Worm (Caenorhabditis elegans) whole organism, L1 larva: Measurements from ENCODE around the gene C30G7.5.

Experiments used
- C04F5.9 ChIP-seq: sonication (generic microtip); optimal IDR thresholded peaks from 2 replicates; lab custom pipeline; 2016; ENCODE audit warnings: missing genetic modification characterization, missing compliant biosample characterization
- F16B12.6 ChIP-seq: fragments of 150-350 bp; optimal IDR thresholded peaks from 2 replicates; lab custom pipeline; 2014; ENCODE audit warnings: missing biosample characterization, missing genetic modification characterization
- alr-1 ChIP-seq: fragments of 200-800 bp; sonication (Bioruptor generic); optimal IDR thresholded peaks from 2 replicates; lab custom pipeline; 2018; ENCODE audit warnings: borderline replicate concordance, mild to moderate bottlenecking, missing genetic modification characterization, missing compliant biosample characterization
- ceh-88 ChIP-seq: fragments of 200-800 bp; sonication (Bioruptor generic); IDR thresholded peaks from 2 replicates; pipeline ENCODE4 v1.3.6; 2022; ENCODE audit warnings: missing genetic modification characterization, missing compliant biosample characterization
- ces-1 ChIP-seq: fragments of 150-350 bp; optimal IDR thresholded peaks from 2 replicates; lab custom pipeline; 2014; ENCODE audit warnings: missing biosample characterization, missing genetic modification reagents, missing genetic modification characterization
- egl-13 ChIP-seq: sonication (generic microtip); optimal IDR thresholded peaks from 2 replicates; lab custom pipeline; 2016; ENCODE audit warnings: missing genotype, missing genetic modification reagents, missing genetic modification characterization, missing compliant biosample characterization
- egl-27 ChIP-seq, 2 experiments: fragments of 150-350 bp in 1 of 2; sonication (generic microtip); optimal IDR thresholded peaks; 3 replicates each; lab custom pipeline; 2017 to 2018; ENCODE audit warnings: missing biosample characterization in 2 of 2, missing genetic modification characterization in 2 of 2, missing genetic modification reagents in 2 of 2
- elt-3 ChIP-seq, 6 experiments: fragments of 150-350 bp in 1 of 6; sonication (generic microtip); optimal IDR thresholded peaks; 2 replicates each; lab custom pipeline; 2017 to 2018; ENCODE audit warnings: missing biosample characterization in 6 of 6, missing genetic modification characterization in 6 of 6, inconsistent platforms in 1 of 6
- fkh-4 ChIP-seq: sonication (generic microtip); optimal IDR thresholded peaks from 2 replicates; lab custom pipeline; 2016; ENCODE audit warnings: missing compliant biosample characterization, missing genetic modification characterization, borderline replicate concordance
- fkh-8 ChIP-seq: sonication (generic microtip); optimal IDR thresholded peaks from 2 replicates; lab custom pipeline; 2016; ENCODE audit warnings: mild to moderate bottlenecking, missing genetic modification characterization, missing compliant biosample characterization
- hlh-17 ChIP-seq: fragments of 200-800 bp; sonication (Bioruptor generic); optimal IDR thresholded peaks from 2 replicates; lab custom pipeline; 2018; ENCODE audit warnings: missing genetic modification characterization, mild to moderate bottlenecking, missing compliant biosample characterization, moderate library complexity, borderline replicate concordance
- hlh-4 ChIP-seq: sonication (generic microtip); optimal IDR thresholded peaks from 2 replicates; lab custom pipeline; 2016; ENCODE audit warnings: mild to moderate bottlenecking, missing genetic modification characterization, missing compliant biosample characterization
- irx-1 ChIP-seq: sonication (generic microtip); optimal IDR thresholded peaks from 2 replicates; lab custom pipeline; 2016; ENCODE audit warnings: missing genetic modification characterization, missing compliant biosample characterization
- isw-1 ChIP-seq: fragments of 200-800 bp; sonication (Bioruptor generic); IDR thresholded peaks from 2 replicates; pipeline ENCODE4 v1.3.6; 2022; ENCODE audit warnings: missing genetic modification characterization, missing compliant biosample characterization
- jun-1 ChIP-seq: fragments of 150-350 bp; optimal IDR thresholded peaks from 2 replicates; lab custom pipeline; 2014; ENCODE audit warnings: missing biosample characterization, missing genetic modification reagents, missing genetic modification characterization
- lin-39 ChIP-seq: fragments of 150-350 bp; optimal IDR thresholded peaks from 2 replicates; lab custom pipeline; 2014; ENCODE audit warnings: missing biosample characterization, missing genetic modification reagents, missing genetic modification characterization
- lir-3 ChIP-seq: sonication (generic microtip); optimal IDR thresholded peaks from 2 replicates; lab custom pipeline; 2016; ENCODE audit warnings: mild to moderate bottlenecking, missing genetic modification characterization, moderate library complexity, missing compliant biosample characterization; ENCODE audit not compliant: poor library complexity
- mab-9 ChIP-seq: fragments of 200-800 bp; sonication (Bioruptor generic); IDR thresholded peaks from 2 replicates; pipeline ENCODE4 v1.3.6; 2022; ENCODE audit warnings: missing genetic modification reagents, missing genetic modification characterization, missing compliant biosample characterization
- mep-1 ChIP-seq: fragments of 150-350 bp; optimal IDR thresholded peaks from 2 replicates; lab custom pipeline; 2014; ENCODE audit warnings: missing biosample characterization, missing genetic modification characterization
- nhr-12 ChIP-seq: sonication (generic microtip); optimal IDR thresholded peaks from 2 replicates; lab custom pipeline; 2017; ENCODE audit warnings: missing biosample characterization, missing genetic modification characterization
- nhr-19 ChIP-seq: fragments of 200-800 bp; sonication (Bioruptor generic); conservative IDR thresholded peaks from 2 replicates; pipeline ENCODE4 v1.3.6; 2022; ENCODE audit warnings: missing genetic modification characterization, missing compliant biosample characterization
- nhr-20 ChIP-seq: sonication (generic microtip); optimal IDR thresholded peaks from 2 replicates; lab custom pipeline; 2016; ENCODE audit warnings: mild to moderate bottlenecking, missing genetic modification characterization, missing compliant biosample characterization
- nhr-237 ChIP-seq: fragments of 150-350 bp; optimal IDR thresholded peaks from 2 replicates; lab custom pipeline; 2014; ENCODE audit warnings: missing biosample characterization, missing genetic modification characterization
- nhr-28 ChIP-seq: fragments of 150-350 bp; optimal IDR thresholded peaks from 2 replicates; lab custom pipeline; 2014; ENCODE audit warnings: missing biosample characterization, missing genetic modification characterization
- nhr-71 ChIP-seq: sonication (generic microtip); optimal IDR thresholded peaks from 2 replicates; lab custom pipeline; 2016; ENCODE audit warnings: mild to moderate bottlenecking, missing genetic modification characterization, moderate library complexity, missing compliant biosample characterization
- nhr-76 ChIP-seq: sonication (generic microtip); optimal IDR thresholded peaks from 2 replicates; lab custom pipeline; 2017; ENCODE audit warnings: missing biosample characterization, missing genetic modification characterization
- nhr-77 ChIP-seq: fragments of 150-350 bp; optimal IDR thresholded peaks from 2 replicates; lab custom pipeline; 2014; ENCODE audit warnings: missing biosample characterization, missing genetic modification characterization
- nhr-84 ChIP-seq: sonication (generic microtip); optimal IDR thresholded peaks from 2 replicates; lab custom pipeline; 2017; ENCODE audit warnings: missing biosample characterization, missing genetic modification characterization
- nhr-85 ChIP-seq: sonication (generic microtip); peaks from one replicate; lab custom pipeline; 2016; ENCODE audit warnings: missing genetic modification characterization, inconsistent platforms, missing compliant biosample characterization
- nhr-90 ChIP-seq: sonication (generic microtip); optimal IDR thresholded peaks from 2 replicates; lab custom pipeline; 2016; ENCODE audit warnings: mild to moderate bottlenecking, missing genetic modification characterization, missing compliant biosample characterization; ENCODE audit not compliant: poor library complexity
- pqm-1 ChIP-seq: sonication (generic microtip); optimal IDR thresholded peaks from 3 replicates; lab custom pipeline; 2017; ENCODE audit warnings: missing biosample characterization, missing genetic modification characterization
- rnt-1 ChIP-seq: sonication (generic microtip); optimal IDR thresholded peaks from 2 replicates; lab custom pipeline; 2016; ENCODE audit warnings: mild to moderate bottlenecking, missing genetic modification characterization, moderate library complexity, missing compliant biosample characterization
- skn-1 ChIP-seq: fragments of 150-350 bp; optimal IDR thresholded peaks from 2 replicates; lab custom pipeline; 2014; ENCODE audit warnings: missing biosample characterization, missing genetic modification characterization
- snpc-4 ChIP-seq: fragments of 150-350 bp; optimal IDR thresholded peaks from 2 replicates; lab custom pipeline; 2014; ENCODE audit warnings: missing biosample characterization, missing genetic modification characterization
- snu-23 ChIP-seq: sonication (generic microtip); optimal IDR thresholded peaks from 2 replicates; lab custom pipeline; 2016; ENCODE audit warnings: missing genetic modification characterization, missing compliant biosample characterization
- sptf-1 ChIP-seq: fragments of 150-350 bp; optimal IDR thresholded peaks from 2 replicates; lab custom pipeline; 2014; ENCODE audit warnings: missing biosample characterization, missing genetic modification characterization
- swsn-7 ChIP-seq: sonication (generic microtip); optimal IDR thresholded peaks from 2 replicates; lab custom pipeline; 2016; ENCODE audit warnings: missing genetic modification characterization, missing compliant biosample characterization
- tbx-2 ChIP-seq: sonication (generic microtip); optimal IDR thresholded peaks from 2 replicates; lab custom pipeline; 2016; ENCODE audit warnings: missing genetic modification characterization, missing compliant biosample characterization
- tlp-1 ChIP-seq: fragments of 150-350 bp; optimal IDR thresholded peaks from 2 replicates; lab custom pipeline; 2014; ENCODE audit warnings: missing biosample characterization, missing genetic modification characterization
- unc-62 ChIP-seq: fragments of 150-350 bp; optimal IDR thresholded peaks from 2 replicates; lab custom pipeline; 2014; ENCODE audit warnings: missing biosample characterization, missing genetic modification reagents, missing genetic modification characterization
- unc-98 ChIP-seq: fragments of 200-800 bp; sonication (Bioruptor generic); IDR thresholded peaks from 2 replicates; pipeline ENCODE4 v1.3.6; 2022; ENCODE audit warnings: missing genetic modification characterization, missing compliant biosample characterization
- vab-15 ChIP-seq: sonication (generic microtip); optimal IDR thresholded peaks from 2 replicates; lab custom pipeline; 2017; ENCODE audit warnings: missing genotype, mild to moderate bottlenecking, missing genetic modification characterization, missing compliant biosample characterization
- xbp-1 ChIP-seq: sonication (generic microtip); optimal IDR thresholded peaks from 2 replicates; lab custom pipeline; 2016; ENCODE audit warnings: missing genetic modification characterization, missing compliant biosample characterization
- zag-1 ChIP-seq: fragments of 150-350 bp; optimal IDR thresholded peaks from 2 replicates; lab custom pipeline; 2014; ENCODE audit warnings: missing biosample characterization, missing genetic modification characterization
- ztf-11 ChIP-seq, 2 experiments: sonication (generic microtip); optimal IDR thresholded peaks; 2 replicates each; lab custom pipeline; 2016 to 2017; ENCODE audit warnings: missing genetic modification characterization in 2 of 2, missing biosample characterization in 1 of 2, missing compliant biosample characterization in 1 of 2

The C30G7.5 gene

ce11 chrV:14947022-14947421, 7.5 kb downstream of the C30G7.5 start, which contains the start of gene C30G7.4:
C30G7.4 (minus strand) TSS chrV:14947122.
- TF ChIP-seq zag-1 (tag; lab: Kevin White, UChicago) = no peak
- TF ChIP-seq egl-27 (tag; optimal IDR thresholded peaks at IDR 0.05; lab: Kevin White, UChicago) = no peak
- no peak for TF ChIP-seq nhr-12 (tag; lab: Kevin White, UChicago)
- no peak for TF ChIP-seq unc-98 (GFP tag; lab: Robert Waterston, UW)
- TF ChIP-seq nhr-85 (tag; lab: Kevin White, UChicago) = no peak
- TF ChIP-seq nhr-90 (tag; lab: Kevin White, UChicago) = no peak
- no peak for TF ChIP-seq mep-1
- TF ChIP-seq egl-13 (tag; lab: Kevin White, UChicago) = no peak
- TF ChIP-seq lir-3 (tag; lab: Kevin White, UChicago) = no peak
- TF ChIP-seq nhr-19 (GFP tag; lab: Robert Waterston, UW) = no peak
- TF ChIP-seq C04F5.9 = no peak
- no peak for TF ChIP-seq snpc-4
- no peak for TF ChIP-seq fkh-8 (tag; lab: Kevin White, UChicago)
- TF ChIP-seq nhr-28 = no peak
- no peak for TF ChIP-seq ceh-88 (GFP tag; lab: Robert Waterston, UW)
- TF ChIP-seq ces-1 (GFP tag; lab: Kevin White, UChicago) = no peak
- TF ChIP-seq elt-3 (tag; optimal IDR thresholded peaks at IDR 0.05; lab: Kevin White, UChicago) = no peak

- TF ChIP-seq C04F5.9 (no peak), mab-9 (GFP tag; lab: Robert Waterston, UW) (no peak), snu-23 (GFP tag; lab: Kevin White, UChicago) (no peak), tbx-2 (tag; lab: Kevin White, UChicago) (no peak), nhr-84 (tag; lab: Kevin White, UChicago) (no peak), irx-1 (tag; lab: Kevin White, UChicago) (no peak), nhr-12 (tag; lab: Kevin White, UChicago) (no peak), hlh-17 (GFP tag; lab: Kevin White, UChicago) (no peak), F16B12.6 (tag; lab: Kevin White, UChicago) (no peak), nhr-20 (tag; lab: Kevin White, UChicago) (no peak), swsn-7 (tag; lab: Kevin White, UChicago) (no peak), sptf-1 (no peak), lin-39 (tag; lab: Kevin White, UChicago) (no peak), fkh-8 (tag; lab: Kevin White, UChicago) (no peak), xbp-1 (tag; lab: Kevin White, UChicago) (no peak), vab-15 (tag; lab: Kevin White, UChicago) (no peak), alr-1 (tag; lab: Kevin White, UChicago) (no peak), nhr-90 (tag; lab: Kevin White, UChicago) (no peak), isw-1 (GFP tag; lab: Robert Waterston, UW) (no peak), skn-1 (no peak)
These were observed 8.8 kb downstream of the C30G7.5 start, which contains the start of gene C30G7.3 for ce11 chrV:14945697-14946096. C30G7.3 (minus strand) TSS chrV:14945704.

- TF ChIP-seq lin-39 (tag; lab: Kevin White, UChicago) (no peak), nhr-77 (tag; lab: Kevin White, UChicago) (no peak), fkh-4 (tag; lab: Kevin White, UChicago) (no peak), F16B12.6 (tag; lab: Kevin White, UChicago) (no peak), hlh-4 (tag; lab: Kevin White, UChicago) (no peak), nhr-71 (tag; lab: Kevin White, UChicago) (no peak), nhr-237 (tag; lab: Kevin White, UChicago) (no peak), egl-13 (tag; lab: Kevin White, UChicago) (no peak), tlp-1 (tag; lab: Kevin White, UChicago) (no peak), rnt-1 (no peak), xbp-1 (tag; lab: Kevin White, UChicago) (no peak), alr-1 (tag; lab: Kevin White, UChicago) (no peak), tbx-2 (tag; lab: Kevin White, UChicago) (no peak), unc-62 (no peak), jun-1 (tag; lab: Kevin White, UChicago) (no peak), nhr-76 (tag; lab: Kevin White, UChicago) (no peak), nhr-19 (GFP tag; lab: Robert Waterston, UW) (no peak), ztf-11 (tag; optimal IDR thresholded peaks at IDR 0.05; lab: Kevin White, UChicago) (no peak), pqm-1 (tag; lab: Kevin White, UChicago) (no peak), swsn-7 (tag; lab: Kevin White, UChicago) (no peak)
- TF ChIP-seq, all 84 proteins: peak for 0
These were observed 9.4 kb downstream of the C30G7.5 start for ce11 chrV:14945124-14945523.
